Fruit fly (Drosophila melanogaster) whole organism, embryonic: ENCODE data around the gene CG46467.

ENCODE experiments used
- ATbp ChIP-seq: fragments of 200-800 bp; sonication (Bioruptor generic); optimal IDR thresholded peaks from 2 replicates; lab custom pipeline; 2017; ENCODE audit warnings: missing biosample characterization, mild to moderate bottlenecking, missing genetic modification characterization, missing genetic modification reagents
- Aef1 ChIP-seq: fragments of 200-800 bp; sonication (Bioruptor generic); IDR thresholded peaks from 3 replicates; pipeline ENCODE4 v1.3.6; 2022; ENCODE audit warnings: missing biosample characterization, missing genetic modification characterization
- B-H2 ChIP-seq: fragments of 200-800 bp; sonication (Bioruptor generic); optimal IDR thresholded peaks from 2 replicates; lab custom pipeline; 2018; ENCODE audit warnings: missing biosample characterization, mild to moderate bottlenecking, missing genetic modification characterization
- Bdp1 ChIP-seq: fragments of 200-800 bp; sonication (Bioruptor generic); optimal IDR thresholded peaks from 3 replicates; lab custom pipeline; 2016; ENCODE audit warnings: missing biosample characterization, missing genetic modification characterization
- Bteb2 ChIP-seq: fragments of 200-800 bp; sonication (Bioruptor generic); optimal IDR thresholded peaks from 2 replicates; lab custom pipeline; 2016; ENCODE audit warnings: missing biosample characterization, missing genetic modification characterization
- CG11504 ChIP-seq: fragments of 200-800 bp; sonication (Bioruptor generic); optimal IDR thresholded peaks from 3 replicates; lab custom pipeline; 2019; ENCODE audit warnings: missing biosample characterization, mild to moderate bottlenecking, missing genetic modification characterization, moderate library complexity
- CG11723 ChIP-seq: fragments of 200-800 bp; sonication (Bioruptor generic); optimal IDR thresholded peaks from 2 replicates; lab custom pipeline; 2017; ENCODE audit warnings: missing biosample characterization, mild to moderate bottlenecking, missing genetic modification characterization
- CG1233 ChIP-seq: fragments of 200-800 bp; sonication (Bioruptor generic); optimal IDR thresholded peaks from 4 replicates; lab custom pipeline; 2018; ENCODE audit warnings: missing biosample characterization, mild to moderate bottlenecking, missing genetic modification characterization
- CG14667 ChIP-seq: fragments of 200-800 bp; sonication (Bioruptor generic); IDR thresholded peaks from 2 replicates; pipeline ENCODE4 v1.3.6; 2022; ENCODE audit warnings: missing biosample characterization, missing genetic modification characterization
- CG15011 ChIP-seq: fragments of 200-800 bp; sonication (Bioruptor generic); optimal IDR thresholded peaks from 3 replicates; lab custom pipeline; 2018; ENCODE audit warnings: missing biosample characterization, mild to moderate bottlenecking, missing genetic modification characterization
- CG17385 ChIP-seq: fragments of 200-800 bp; sonication (Bioruptor generic); optimal IDR thresholded peaks from 3 replicates; lab custom pipeline; 2018; ENCODE audit warnings: missing biosample characterization, mild to moderate bottlenecking, missing genetic modification characterization
- CG17802 ChIP-seq: fragments of 200-800 bp; sonication (Bioruptor generic); optimal IDR thresholded peaks from 2 replicates; lab custom pipeline; 2018; ENCODE audit warnings: missing biosample characterization, mild to moderate bottlenecking, missing genetic modification characterization, moderate library complexity
- CG2875 ChIP-seq: fragments of 200-800 bp; sonication (Bioruptor generic); optimal IDR thresholded peaks from 2 replicates; lab custom pipeline; 2017; ENCODE audit warnings: missing biosample characterization, mild to moderate bottlenecking, missing genetic modification characterization, missing genetic modification reagents
- CG3838 ChIP-seq: fragments of 200-800 bp; sonication (Bioruptor generic); optimal IDR thresholded peaks from 3 replicates; lab custom pipeline; 2016; ENCODE audit warnings: missing biosample characterization, missing genetic modification characterization
- CG6689 ChIP-seq: fragments of 200-800 bp; sonication (Bioruptor generic); IDR thresholded peaks from 2 replicates; pipeline ENCODE4 v1.3.6; 2022; ENCODE audit warnings: missing biosample characterization, missing genetic modification characterization
- CG7839 ChIP-seq: fragments of 200-800 bp; sonication (Bioruptor generic); optimal IDR thresholded peaks from 3 replicates; lab custom pipeline; 2018; ENCODE audit warnings: missing biosample characterization, mild to moderate bottlenecking, missing genetic modification characterization, moderate library complexity
- CG9609 ChIP-seq: fragments of 200-800 bp; sonication (Bioruptor generic); optimal IDR thresholded peaks from 3 replicates; lab custom pipeline; 2016; ENCODE audit warnings: missing biosample characterization, missing genetic modification characterization
- Camta ChIP-seq: fragments of 200-800 bp; sonication (Bioruptor generic); optimal IDR thresholded peaks from 2 replicates; lab custom pipeline; 2016; ENCODE audit warnings: missing biosample characterization, missing genetic modification characterization
- CoRest ChIP-seq: fragments of 200-800 bp; sonication (Bioruptor generic); optimal IDR thresholded peaks from 3 replicates; lab custom pipeline; 2018; ENCODE audit warnings: missing biosample characterization, mild to moderate bottlenecking, missing genetic modification characterization, moderate library complexity
- D19B ChIP-seq: fragments of 200-800 bp; sonication (Bioruptor generic); optimal IDR thresholded peaks from 2 replicates; lab custom pipeline; 2017; ENCODE audit warnings: missing biosample characterization, mild to moderate bottlenecking, missing genetic modification characterization
- Dbx ChIP-seq: fragments of 200-800 bp; sonication (Bioruptor generic); IDR thresholded peaks from 3 replicates; pipeline ENCODE4 v1.3.6; 2022; ENCODE audit warnings: missing biosample characterization, missing genetic modification characterization
- Dek ChIP-seq: fragments of 200-800 bp; sonication (Bioruptor generic); optimal IDR thresholded peaks from 3 replicates; lab custom pipeline; 2019; ENCODE audit warnings: missing biosample characterization, mild to moderate bottlenecking, missing genetic modification characterization, moderate library complexity
- Elba2 ChIP-seq: fragments of 200-800 bp; sonication (Bioruptor generic); optimal IDR thresholded peaks from 3 replicates; lab custom pipeline; 2016; ENCODE audit warnings: missing biosample characterization, missing genetic modification characterization
- Hr3 ChIP-seq: fragments of 200-800 bp; sonication (Bioruptor generic); optimal IDR thresholded peaks from 3 replicates; lab custom pipeline; 2016; ENCODE audit warnings: missing biosample characterization, missing genetic modification characterization
- Lim3 ChIP-seq: fragments of 200-800 bp; sonication (Bioruptor generic); IDR thresholded peaks from 2 replicates; pipeline ENCODE4 v1.3.6; 2022; ENCODE audit warnings: missing biosample characterization, missing genetic modification characterization
- NFAT ChIP-seq: fragments of 200-800 bp; sonication (Bioruptor generic); IDR thresholded peaks from 2 replicates; pipeline ENCODE4 v1.3.6; 2022; ENCODE audit warnings: missing biosample characterization, missing genetic modification characterization
- Oaz ChIP-seq: fragments of 200-800 bp; sonication (Bioruptor generic); IDR thresholded peaks from 2 replicates; pipeline ENCODE4 v1.3.6; 2022; ENCODE audit warnings: missing biosample characterization, missing genetic modification characterization
- Opbp ChIP-seq: fragments of 200-800 bp; sonication (Bioruptor generic); IDR thresholded peaks from 3 replicates; pipeline ENCODE4 v1.3.6; 2022; ENCODE audit warnings: missing biosample characterization, missing genetic modification characterization; ENCODE audit not compliant: partially characterized antibody
- Sry-β ChIP-seq: fragments of 200-800 bp; sonication (Bioruptor generic); optimal IDR thresholded peaks from 2 replicates; lab custom pipeline; 2018; ENCODE audit warnings: missing biosample characterization, mild to moderate bottlenecking, missing genetic modification characterization, moderate library complexity
- Tbp ChIP-seq: fragments of >200 bp; optimal IDR thresholded peaks from 2 replicates; lab custom pipeline; 2018; ENCODE audit warnings: missing biosample characterization, missing genetic modification characterization
- Xbp1 ChIP-seq: fragments of 200-800 bp; sonication (Bioruptor generic); optimal IDR thresholded peaks from 3 replicates; lab custom pipeline; 2016; ENCODE audit warnings: missing biosample characterization, mild to moderate bottlenecking, missing genetic modification characterization
- YL-1 ChIP-seq: fragments of 200-800 bp; sonication (Bioruptor generic); optimal IDR thresholded peaks from 3 replicates; lab custom pipeline; 2017; ENCODE audit warnings: missing biosample characterization, mild to moderate bottlenecking, missing genetic modification characterization
- ac ChIP-seq: fragments of 200-800 bp; sonication (Bioruptor generic); optimal IDR thresholded peaks from 3 replicates; lab custom pipeline; 2017; ENCODE audit warnings: missing biosample characterization, mild to moderate bottlenecking, missing genetic modification characterization
- bab2 ChIP-seq: fragments of 200-800 bp; sonication (Bioruptor generic); optimal IDR thresholded peaks from 2 replicates; lab custom pipeline; 2016; ENCODE audit warnings: missing biosample characterization, missing genetic modification characterization
- bcd ChIP-seq: fragments of 200-800 bp; sonication (Bioruptor generic); optimal IDR thresholded peaks from 2 replicates; lab custom pipeline; 2017; ENCODE audit warnings: missing biosample characterization, mild to moderate bottlenecking, missing genetic modification characterization
- cad ChIP-seq: fragments of >200 bp; optimal IDR thresholded peaks from 2 replicates; lab custom pipeline; 2017; ENCODE audit warnings: missing biosample characterization, missing genetic modification characterization
- dmrt11E ChIP-seq: fragments of 200-800 bp; sonication (Bioruptor generic); optimal IDR thresholded peaks from 3 replicates; lab custom pipeline; 2018; ENCODE audit warnings: missing biosample characterization, mild to moderate bottlenecking, missing genetic modification characterization, moderate library complexity
- dysf ChIP-seq: fragments of 200-800 bp; sonication (Bioruptor generic); IDR thresholded peaks from 3 replicates; pipeline ENCODE4 v1.3.6; 2022; ENCODE audit warnings: missing biosample characterization, missing genetic modification characterization
- ems ChIP-seq: fragments of 200-800 bp; sonication (Bioruptor generic); optimal IDR thresholded peaks from 3 replicates; lab custom pipeline; 2016; ENCODE audit warnings: missing biosample characterization, missing genetic modification characterization
- esg ChIP-seq: fragments of 200-800 bp; sonication (Bioruptor generic); conservative IDR thresholded peaks from 2 replicates; pipeline ENCODE4 v1.3.6; 2022; ENCODE audit warnings: missing biosample characterization, missing genetic modification characterization
- ewg ChIP-seq: fragments of 200-800 bp; sonication (Bioruptor generic); optimal IDR thresholded peaks from 3 replicates; lab custom pipeline; 2017; ENCODE audit warnings: mild to moderate bottlenecking, missing biosample characterization, missing genetic modification reagents, missing genetic modification characterization
- gce ChIP-seq: fragments of 200-800 bp; sonication (Bioruptor generic); IDR thresholded peaks from 3 replicates; pipeline ENCODE4 v1.3.6; 2022; ENCODE audit warnings: missing biosample characterization, missing genetic modification characterization
- kni ChIP-seq: fragments of 200-800 bp; sonication (Bioruptor generic); optimal IDR thresholded peaks from 3 replicates; lab custom pipeline; 2017; ENCODE audit warnings: mild to moderate bottlenecking, missing biosample characterization, missing genetic modification reagents, missing genetic modification characterization
- nerfin-2 ChIP-seq: fragments of 200-800 bp; sonication (Bioruptor generic); IDR thresholded peaks from 2 replicates; pipeline ENCODE4 v1.3.6; 2022; ENCODE audit warnings: missing biosample characterization, missing genetic modification characterization; ENCODE audit not compliant: partially characterized antibody
- nmo ChIP-seq: fragments of 200-800 bp; sonication (Bioruptor generic); optimal IDR thresholded peaks from 2 replicates; lab custom pipeline; 2018; ENCODE audit warnings: missing biosample characterization, mild to moderate bottlenecking, missing genetic modification characterization, moderate library complexity
- ro ChIP-seq: fragments of 200-800 bp; sonication (Bioruptor generic); IDR thresholded peaks from 2 replicates; pipeline ENCODE4 v1.3.6; 2022; ENCODE audit warnings: missing biosample characterization, missing genetic modification characterization
- scrt ChIP-seq: fragments of 200-800 bp; sonication (Bioruptor generic); optimal IDR thresholded peaks from 2 replicates; lab custom pipeline; 2018; ENCODE audit warnings: missing biosample characterization, mild to moderate bottlenecking, missing genetic modification characterization, moderate library complexity
- sisA ChIP-seq: fragments of 200-800 bp; sonication (Bioruptor generic); IDR thresholded peaks from 2 replicates; pipeline ENCODE4 v1.3.6; 2022; ENCODE audit warnings: missing biosample characterization, missing genetic modification characterization
- sna ChIP-seq: fragments of 200-800 bp; sonication (Bioruptor generic); IDR thresholded peaks from 2 replicates; pipeline ENCODE4 v1.3.6; 2022; ENCODE audit warnings: missing biosample characterization, missing genetic modification characterization; ENCODE audit not compliant: partially characterized antibody
- trem ChIP-seq: fragments of 200-800 bp; optimal IDR thresholded peaks from 3 replicates; lab custom pipeline; 2019; ENCODE audit warnings: missing biosample characterization, mild to moderate bottlenecking, missing genetic modification characterization, moderate library complexity
- vvl ChIP-seq: fragments of 200-800 bp; sonication (Bioruptor generic); IDR thresholded peaks from 2 replicates; pipeline ENCODE4 v1.3.6; 2022; ENCODE audit warnings: missing biosample characterization, missing genetic modification characterization

The CG46467 gene

dm6 chr3R:9873753-9874117 is 746 bp upstream of the CG46467 start (continued):
- peak; percentile 88 for TF ChIP-seq dysf
- peak; percentile 63 for TF ChIP-seq bab2 (GFP tag; lab: Kevin White, UChicago)
- TF ChIP-seq CG9609 (GFP tag; lab: Kevin White, UChicago), result peak; percentile 85
- peak; percentile 90 for TF ChIP-seq CG11504 (tag; lab: Kevin White, UChicago)
- no peak for TF ChIP-seq CG3838 (GFP tag; lab: Kevin White, UChicago)
- peak; percentile 64 for TF ChIP-seq Oaz (GFP tag; lab: Robert Waterston, UW)
- no peak for TF ChIP-seq cad (GFP tag; lab: Kevin White, UChicago)
- TF ChIP-seq Tbp (GFP tag; lab: Kevin White, UChicago), result no peak
- peak; percentile 76 for TF ChIP-seq scrt
- TF ChIP-seq CoRest, result peak; percentile 78
- no peak for TF ChIP-seq kni (GFP tag; lab: Kevin White, UChicago)
- TF ChIP-seq vvl (GFP tag; lab: Robert Waterston, UW), result peak; percentile 70
- TF ChIP-seq YL-1 (GFP tag; lab: Kevin White, UChicago), result peak; percentile 16
- peak; percentile 71 for TF ChIP-seq CG1233 (GFP tag; lab: Kevin White, UChicago)
- TF ChIP-seq ewg, result peak; percentile 59
- TF ChIP-seq NFAT (GFP tag; lab: Robert Waterston, UW), result peak; percentile 75
- peak; percentile 72 for TF ChIP-seq Bteb2 (GFP tag; lab: Kevin White, UChicago)
- TF ChIP-seq dmrt11E (tag; lab: Kevin White, UChicago), result no peak
- TF ChIP-seq nmo (GFP tag; lab: Kevin White, UChicago), result peak; percentile 83
- peak; percentile 87 for TF ChIP-seq CG7839
- peak; percentile 68 for TF ChIP-seq ATbp
- peak; percentile 75 for TF ChIP-seq ems
- no peak for TF ChIP-seq nerfin-2 (GFP tag; lab: Robert Waterston, UW)
- peak; percentile 81 for TF ChIP-seq esg (GFP tag; lab: Robert Waterston, UW)
- no peak for TF ChIP-seq Dbx
- TF ChIP-seq Bdp1 (GFP tag; lab: Kevin White, UChicago), result peak; percentile 48
- TF ChIP-seq CG11723 (GFP tag; lab: Kevin White, UChicago), result peak; percentile 68
- TF ChIP-seq ro, result no peak
- no peak for TF ChIP-seq CG17802 (tag; lab: Kevin White, UChicago)
- TF ChIP-seq Camta (GFP tag; lab: Kevin White, UChicago), result peak; percentile 66
- TF ChIP-seq Opbp (GFP tag; lab: Robert Waterston, UW), result no peak
- TF ChIP-seq Dek, result peak; percentile 85
- peak; percentile 76 for TF ChIP-seq sisA (GFP tag; lab: Robert Waterston, UW)
- TF ChIP-seq CG17385 (GFP tag; lab: Kevin White, UChicago), result peak; percentile 72
- TF ChIP-seq Aef1 (GFP tag; lab: Robert Waterston, UW), result peak; percentile 80
- TF ChIP-seq CG14667 (GFP tag; lab: Robert Waterston, UW), result peak; percentile 61
- no peak for TF ChIP-seq ac (GFP tag; lab: Kevin White, UChicago)
- TF ChIP-seq sna, result 0 out of 2 replicates have a peak, but pooled peaks have one; percentile 5
- peak; percentile 88 for TF ChIP-seq D19B (GFP tag; lab: Kevin White, UChicago)
- no peak for TF ChIP-seq CG2875
- peak; percentile 78 for TF ChIP-seq Hr3 (GFP tag; lab: Kevin White, UChicago)
- TF ChIP-seq trem (tag; lab: Kevin White, UChicago), result no peak
- TF ChIP-seq Sry-β (GFP tag; lab: Kevin White, UChicago), result no peak
- TF ChIP-seq Lim3, result peak; percentile 50; the same call in 1 of the 2 replicates
- TF ChIP-seq B-H2, result no peak
- peak; percentile 58 for TF ChIP-seq CG15011 (GFP tag; lab: Kevin White, UChicago)
- TF ChIP-seq CG6689 (GFP tag; lab: Robert Waterston, UW), result peak; percentile 86
- TF ChIP-seq Elba2 (GFP tag; lab: Kevin White, UChicago), result no peak
- peak; percentile 15; the same call in 1 of the 3 replicates for TF ChIP-seq gce (GFP tag; lab: Robert Waterston, UW)
- TF ChIP-seq bcd (GFP tag; lab: Kevin White, UChicago), result peak; percentile 89
- TF ChIP-seq Xbp1 (GFP tag; lab: Kevin White, UChicago), result peak; percentile 80
